Worm (Caenorhabditis elegans): ENCODE data around the gene ddr-1.

ddr-1 gene

DNA sequence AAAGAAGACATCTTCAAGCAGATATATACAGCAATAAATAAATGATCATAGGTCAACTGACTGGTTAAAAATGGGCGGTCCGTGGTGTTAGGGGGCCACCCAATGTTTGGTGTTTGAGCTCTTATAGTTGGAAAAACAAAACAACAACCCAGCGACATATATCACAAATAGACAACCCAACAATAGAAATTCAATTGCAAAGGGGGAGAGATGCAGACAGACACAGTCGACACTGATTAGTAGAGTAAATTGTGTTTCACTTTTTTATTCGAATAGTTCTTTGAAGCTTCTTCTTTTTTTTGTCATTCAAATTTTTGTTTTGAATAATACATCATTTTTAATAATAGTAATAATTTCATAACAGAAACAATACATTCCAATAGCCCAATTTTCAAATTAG, 54.4 kb downstream of the ddr-1 start:
- TF ChIP-seq unc-42 (tag; optimal IDR thresholded peaks at IDR 0.05) (peak; percentile 88), tbx-7 (tag; optimal IDR thresholded peaks at IDR 0.05) (no peak)

ce11 chrX:5516365-5516764, 55.3 kb downstream of the ddr-1 start:
- TF ChIP-seq npax-4 (tag; optimal IDR thresholded peaks at IDR 0.05): no peak
- TF ChIP-seq mec-3 (tag; optimal IDR thresholded peaks at IDR 0.05; ENCODE audit: borderline replicate concordance): no peak
- no peak for TF ChIP-seq elt-4 (tag; optimal IDR thresholded peaks at IDR 0.05)
- no peak for TF ChIP-seq sox-4 (tag; optimal IDR thresholded peaks at IDR 0.05)
- no peak for TF ChIP-seq dmd-4 (tag; optimal IDR thresholded peaks at IDR 0.05; ENCODE audit: borderline replicate concordance)
- no peak for TF ChIP-seq eyg-1 (tag; optimal IDR thresholded peaks at IDR 0.05)
- TF ChIP-seq C08G9.2 (tag; optimal IDR thresholded peaks at IDR 0.05): no peak
- TF ChIP-seq hlh-30 (tag; optimal IDR thresholded peaks at IDR 0.05; ENCODE audit: insufficient read depth): no peak
- no peak for TF ChIP-seq T23F11.4 (GFP tag; optimal IDR thresholded peaks at IDR 0.05)
- TF ChIP-seq F13H6.1 (tag; optimal IDR thresholded peaks at IDR 0.05): no peak
- no peak for TF ChIP-seq dve-1 (tag; optimal IDR thresholded peaks at IDR 0.05)
- no peak for TF ChIP-seq ceh-48 (tag; optimal IDR thresholded peaks at IDR 0.05)
- TF ChIP-seq pqm-1 (tag; optimal IDR thresholded peaks at IDR 0.05): no peak
- no peak for TF ChIP-seq fkh-10 (GFP tag; optimal IDR thresholded peaks at IDR 0.05)
- TF ChIP-seq hlh-15 (tag; optimal IDR thresholded peaks at IDR 0.05): no peak
